Comparison of ENCODE assay signal across 1 fruit fly cellular context in the genomic region with DNA sequence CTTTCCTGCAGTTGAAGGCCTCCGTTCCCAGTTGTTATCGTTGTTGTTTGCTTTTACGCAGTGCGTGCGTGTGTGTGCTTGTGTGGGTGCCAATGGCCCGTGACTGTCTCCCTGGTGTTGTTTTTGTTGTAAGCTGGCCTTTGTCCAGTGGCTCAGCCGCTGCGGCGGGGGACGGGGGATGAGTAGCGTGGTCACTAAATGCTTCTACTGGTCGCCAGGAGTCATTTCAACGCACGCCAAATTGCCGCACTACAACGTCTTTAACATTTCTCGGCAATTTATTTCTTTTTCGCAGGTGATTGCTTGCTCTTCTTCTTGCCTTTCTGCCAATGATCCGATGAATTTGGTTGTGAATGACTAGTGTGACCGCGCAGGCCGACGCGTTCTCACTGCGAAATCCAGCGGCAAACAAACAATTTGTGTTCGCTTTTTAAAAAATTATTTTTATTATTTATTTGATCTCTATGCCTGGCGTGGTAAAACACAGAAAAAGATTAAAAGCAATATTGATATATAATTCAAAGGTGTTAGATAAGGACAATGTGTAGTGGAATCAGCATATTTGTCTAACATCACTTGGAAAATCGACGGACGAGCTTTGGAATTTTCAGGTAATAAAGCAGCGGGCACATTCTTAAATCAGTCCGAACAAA.
TF ChIP-seq lines count a peak whose summit lies in the region.

A gene (minus strand): TSS at position 450 of the 653 bp plus-strand sequence.
A gene (plus strand): TSS at position 608 of the 653 bp plus-strand sequence.

TF ChIP-seq in whole organism, embryonic, 481 proteins besides CTCF, POLR2A, EP300 and RAD21 (continued from another document and continues in another):
- TF ChIP-seq gsb-n (tag; optimal IDR thresholded peaks at IDR 0.05; lab: Kevin White, UChicago) (peak; percentile 85), Lpt (GFP tag; optimal IDR thresholded peaks at IDR 0.05; lab: Kevin White, UChicago) (no peak), CG9876 (GFP tag; optimal IDR thresholded peaks at IDR 0.05; lab: Kevin White, UChicago) (peak; percentile 44), mld (GFP tag; IDR thresholded peaks at IDR 0.05; lab: Robert Waterston, UW; ENCODE audit: partially characterized antibody) (no peak), jing (GFP tag; optimal IDR thresholded peaks at IDR 0.05; lab: Kevin White, UChicago) (peak; percentile 85), ssp (GFP tag; IDR thresholded peaks at IDR 0.05; lab: Robert Waterston, UW) (peak; percentile 99), CG14667 (GFP tag; IDR thresholded peaks at IDR 0.05; lab: Robert Waterston, UW) (peak; percentile 95), CG7745 (tag; optimal IDR thresholded peaks at IDR 0.05; lab: Kevin White, UChicago) (no peak), CG13424 (tag; optimal IDR thresholded peaks at IDR 0.05; lab: Kevin White, UChicago) (peak; percentile 91), CG2875 (GFP tag; optimal IDR thresholded peaks at IDR 0.05; lab: Kevin White, UChicago) (peak; percentile 74), CG13123 (GFP tag; optimal IDR thresholded peaks at IDR 0.05; lab: Kevin White, UChicago) (peak; percentile 87), CG4707 (GFP tag; optimal IDR thresholded peaks at IDR 0.05; lab: Kevin White, UChicago) (peak; percentile 0), Meics (GFP tag; optimal IDR thresholded peaks at IDR 0.05; lab: Kevin White, UChicago) (peak; percentile 82), CG12219 (GFP tag; optimal IDR thresholded peaks at IDR 0.05; lab: Kevin White, UChicago) (peak; percentile 8), Hmr (GFP tag; optimal IDR thresholded peaks at IDR 0.05; lab: Kevin White, UChicago) (peak; percentile 88), CG1832 (GFP tag; optimal IDR thresholded peaks at IDR 0.05; lab: Kevin White, UChicago) (no peak), CG17328 (GFP tag; IDR thresholded peaks at IDR 0.05; lab: Robert Waterston, UW) (peak; percentile 91), CG12391 (tag; optimal IDR thresholded peaks at IDR 0.05; lab: Kevin White, UChicago) (peak; percentile 94), row (GFP tag; IDR thresholded peaks at IDR 0.05; lab: Robert Waterston, UW) (peak; percentile 97), HmgZ (tag; optimal IDR thresholded peaks at IDR 0.05; lab: Kevin White, UChicago) (peak; percentile 94), CG12104 (GFP tag; optimal IDR thresholded peaks at IDR 0.05; lab: Kevin White, UChicago) (peak; percentile 81), CG6689 (GFP tag; IDR thresholded peaks at IDR 0.05; lab: Robert Waterston, UW) (peak; percentile 95), usp (GFP tag; optimal IDR thresholded peaks at IDR 0.05; lab: Kevin White, UChicago) (no peak), Sry-δ (GFP tag; optimal IDR thresholded peaks at IDR 0.05; lab: Kevin White, UChicago) (peak; percentile 60), cwo (GFP tag; optimal IDR thresholded peaks at IDR 0.05; lab: Kevin White, UChicago) (peak; percentile 17), chinmo (GFP tag; IDR thresholded peaks at IDR 0.05; lab: Robert Waterston, UW; ENCODE audit: partially characterized antibody) (peak; percentile 86; the same call in 3 of the 4 replicates), sc (optimal IDR thresholded peaks at IDR 0.05; lab: Kevin White, UChicago) (no peak), sc (GFP tag; optimal IDR thresholded peaks at IDR 0.05; lab: Kevin White, UChicago) (peak; percentile 67), unpg (GFP tag; optimal IDR thresholded peaks at IDR 0.05; lab: Kevin White, UChicago) (peak; percentile 93), CG2120 (GFP tag; optimal IDR thresholded peaks at IDR 0.05; lab: Kevin White, UChicago) (peak; percentile 94), kah (GFP tag; optimal IDR thresholded peaks at IDR 0.05; lab: Kevin White, UChicago) (peak; percentile 13), Opbp (GFP tag; IDR thresholded peaks at IDR 0.05; lab: Robert Waterston, UW; ENCODE audit: partially characterized antibody) (peak; percentile 31; the same call in 1 of the 3 replicates), CG12071 (GFP tag; optimal IDR thresholded peaks at IDR 0.05; lab: Kevin White, UChicago) (peak; percentile 41), MBD-R2 (GFP tag; IDR thresholded peaks at IDR 0.05; lab: Robert Waterston, UW) (peak; percentile 84), CG7556 (GFP tag; optimal IDR thresholded peaks at IDR 0.05; lab: Kevin White, UChicago) (peak; percentile 78), CG10274 (GFP tag; optimal IDR thresholded peaks at IDR 0.05; lab: Kevin White, UChicago) (peak; percentile 52), CG2129 (GFP tag; IDR thresholded peaks at IDR 0.05; lab: Robert Waterston, UW; ENCODE audit: partially characterized antibody) (no peak), Rfx (GFP tag; IDR thresholded peaks at IDR 0.05; lab: Robert Waterston, UW) (peak; percentile 97), NFAT (GFP tag; IDR thresholded peaks at IDR 0.05; lab: Robert Waterston, UW) (peak; percentile 90), Aef1 (GFP tag; IDR thresholded peaks at IDR 0.05; lab: Robert Waterston, UW) (peak; percentile 96), dmrt99B (tag; optimal IDR thresholded peaks at IDR 0.05; lab: Kevin White, UChicago) (peak; percentile 85), crp (GFP tag; optimal IDR thresholded peaks at IDR 0.05; lab: Kevin White, UChicago) (peak in 1 of 2 experiments; percentile 72), CG4404 (GFP tag; IDR thresholded peaks at IDR 0.05; lab: Robert Waterston, UW) (peak; percentile 95), CG12236 (GFP tag; optimal IDR thresholded peaks at IDR 0.05; lab: Kevin White, UChicago) (no peak), BtbVII (GFP tag; optimal IDR thresholded peaks at IDR 0.05; lab: Kevin White, UChicago) (peak; percentile 15), vnd (GFP tag; IDR thresholded peaks at IDR 0.05; lab: Robert Waterston, UW; ENCODE audit: partially characterized antibody) (no peak), ac (GFP tag; optimal IDR thresholded peaks at IDR 0.05; lab: Kevin White, UChicago) (peak; percentile 30), CG15696 (tag; optimal IDR thresholded peaks at IDR 0.05; lab: Kevin White, UChicago) (peak; percentile 89), Fer3 (tag; optimal IDR thresholded peaks at IDR 0.05; lab: Kevin White, UChicago) (peak; percentile 92), CG12155 (GFP tag; optimal IDR thresholded peaks at IDR 0.05; lab: Kevin White, UChicago) (peak; percentile 91), CG8388 (GFP tag; optimal IDR thresholded peaks at IDR 0.05; lab: Kevin White, UChicago) (peak; percentile 85), tll (GFP tag; optimal IDR thresholded peaks at IDR 0.05; lab: Kevin White, UChicago) (peak in 1 of 2 experiments; percentile 22), CG5180 (GFP tag; optimal IDR thresholded peaks at IDR 0.05; lab: Kevin White, UChicago) (peak; percentile 36), wek (GFP tag; optimal IDR thresholded peaks at IDR 0.05; lab: Kevin White, UChicago) (no peak), CG13775 (GFP tag; optimal IDR thresholded peaks at IDR 0.05; lab: Kevin White, UChicago) (peak; percentile 91), CG14965 (GFP tag; optimal IDR thresholded peaks at IDR 0.05; lab: Kevin White, UChicago; ENCODE audit: borderline replicate concordance) (no peak), CG18599 (GFP tag; optimal IDR thresholded peaks at IDR 0.05; lab: Kevin White, UChicago) (peak; percentile 88), Gsc (GFP tag; IDR thresholded peaks at IDR 0.05; lab: Robert Waterston, UW) (peak; percentile 88), Jarid2 (GFP tag; optimal IDR thresholded peaks at IDR 0.05; lab: Kevin White, UChicago) (peak; percentile 52), dan (GFP tag; IDR thresholded peaks at IDR 0.05; lab: Robert Waterston, UW) (peak; percentile 87), knrl (GFP tag; IDR thresholded peaks at IDR 0.05; lab: Robert Waterston, UW; ENCODE audit: partially characterized antibody) (peak; percentile 66), CG6272 (GFP tag; IDR thresholded peaks at IDR 0.05; lab: Robert Waterston, UW) (peak; percentile 96), tap (tag; optimal IDR thresholded peaks at IDR 0.05; lab: Kevin White, UChicago) (peak; percentile 81), HmgD (GFP tag; optimal IDR thresholded peaks at IDR 0.05; lab: Kevin White, UChicago) (peak; percentile 22), Mes4 (GFP tag; optimal IDR thresholded peaks at IDR 0.05; lab: Kevin White, UChicago) (peak; percentile 51), dati (GFP tag; IDR thresholded peaks at IDR 0.05; lab: Robert Waterston, UW) (peak; percentile 87), Deaf1 (tag; optimal IDR thresholded peaks at IDR 0.05; lab: Kevin White, UChicago) (peak; percentile 58), CG9932 (GFP tag; IDR thresholded peaks at IDR 0.05; lab: Robert Waterston, UW) (peak; percentile 96), CG14050 (GFP tag; IDR thresholded peaks at IDR 0.05; lab: Robert Waterston, UW) (peak; percentile 92), CG3281 (GFP tag; optimal IDR thresholded peaks at IDR 0.05; lab: Kevin White, UChicago) (peak; percentile 75), CG15073 (GFP tag; optimal IDR thresholded peaks at IDR 0.05; lab: Kevin White, UChicago) (peak; percentile 99), CG6683 (GFP tag; optimal IDR thresholded peaks at IDR 0.05; lab: Kevin White, UChicago) (no peak), eve (GFP tag; optimal IDR thresholded peaks at IDR 0.05; lab: Kevin White, UChicago) (no peak), B-H1 (GFP tag; IDR thresholded peaks at IDR 0.05; lab: Robert Waterston, UW) (peak; percentile 94), chn (GFP tag; optimal IDR thresholded peaks at IDR 0.05; lab: Kevin White, UChicago) (peak; percentile 93), sima (GFP tag; optimal IDR thresholded peaks at IDR 0.05; lab: Kevin White, UChicago) (no peak), nau (GFP tag; optimal IDR thresholded peaks at IDR 0.05; lab: Kevin White, UChicago) (peak; percentile 19), CG4424 (GFP tag; optimal IDR thresholded peaks at IDR 0.05; lab: Kevin White, UChicago) (peak; percentile 94), peb (GFP tag; IDR thresholded peaks at IDR 0.05; lab: Robert Waterston, UW) (peak; percentile 87), CG30403 (GFP tag; optimal IDR thresholded peaks at IDR 0.05; lab: Kevin White, UChicago) (peak; percentile 96), CG8944 (GFP tag; optimal IDR thresholded peaks at IDR 0.05; lab: Kevin White, UChicago) (peak; percentile 87), zfh1 (GFP tag; IDR thresholded peaks at IDR 0.05; lab: Robert Waterston, UW) (peak; percentile 96), Hmx (GFP tag; optimal IDR thresholded peaks at IDR 0.05; lab: Kevin White, UChicago) (peak; percentile 66), ranshi (GFP tag; IDR thresholded peaks at IDR 0.05; lab: Robert Waterston, UW) (peak; percentile 95), zen2 (GFP tag; IDR thresholded peaks at IDR 0.05; lab: Robert Waterston, UW; ENCODE audit: partially characterized antibody) (no peak), scrt (GFP tag; optimal IDR thresholded peaks at IDR 0.05; lab: Kevin White, UChicago) (peak; percentile 68), CG12942 (GFP tag; optimal IDR thresholded peaks at IDR 0.05; lab: Kevin White, UChicago) (peak; percentile 93), cato (GFP tag; optimal IDR thresholded peaks at IDR 0.05; lab: Kevin White, UChicago; ENCODE audit: borderline replicate concordance) (peak; percentile 74), MTF-1 (GFP tag; optimal IDR thresholded peaks at IDR 0.05; lab: Kevin White, UChicago; ENCODE audit: borderline replicate concordance) (peak; percentile 53), stc (GFP tag; IDR thresholded peaks at IDR 0.05; lab: Robert Waterston, UW) (peak; percentile 91), org-1 (GFP tag; optimal IDR thresholded peaks at IDR 0.05; lab: Kevin White, UChicago) (peak; percentile 71), CG8924 (tag; optimal IDR thresholded peaks at IDR 0.05; lab: Kevin White, UChicago) (peak; percentile 86), pzg (GFP tag; optimal IDR thresholded peaks at IDR 0.05; lab: Kevin White, UChicago) (peak; percentile 83), CG9817 (tag; optimal IDR thresholded peaks at IDR 0.05; lab: Kevin White, UChicago) (peak; percentile 96), dysf (GFP tag; IDR thresholded peaks at IDR 0.05; lab: Robert Waterston, UW) (peak; percentile 95), Bgb (GFP tag; IDR thresholded peaks at IDR 0.05; lab: Robert Waterston, UW; ENCODE audit: partially characterized antibody) (peak; percentile 23; the same call in 1 of the 2 replicates), Sox102F (GFP tag; optimal IDR thresholded peaks at IDR 0.05; lab: Kevin White, UChicago) (peak; percentile 93), CG10462 (GFP tag; optimal IDR thresholded peaks at IDR 0.05; lab: Kevin White, UChicago) (peak; percentile 67), emc (GFP tag; optimal IDR thresholded peaks at IDR 0.05; lab: Kevin White, UChicago) (peak; percentile 71), CG14860 (GFP tag; IDR thresholded peaks at IDR 0.05; lab: Robert Waterston, UW; ENCODE audit: partially characterized antibody) (no peak), dpn (GFP tag; optimal IDR thresholded peaks at IDR 0.05; lab: Kevin White, UChicago) (peak; percentile 87 to 92), HLH54F (GFP tag; optimal IDR thresholded peaks at IDR 0.05; lab: Kevin White, UChicago) (peak; percentile 91), pum (GFP tag; optimal IDR thresholded peaks at IDR 0.05; lab: Kevin White, UChicago) (peak; percentile 94), shn (GFP tag; optimal IDR thresholded peaks at IDR 0.05; lab: Kevin White, UChicago) (peak; percentile 78), lbe (GFP tag; optimal IDR thresholded peaks at IDR 0.05; lab: Kevin White, UChicago) (peak; percentile 62), CG30431 (GFP tag; optimal IDR thresholded peaks at IDR 0.05; lab: Kevin White, UChicago) (peak; percentile 94), tin (GFP tag; optimal IDR thresholded peaks at IDR 0.05; lab: Kevin White, UChicago) (peak; percentile 88), nmo (GFP tag; optimal IDR thresholded peaks at IDR 0.05; lab: Kevin White, UChicago) (peak; percentile 97), fd102C (GFP tag; optimal IDR thresholded peaks at IDR 0.05; lab: Kevin White, UChicago) (no peak), CG10654 (GFP tag; optimal IDR thresholded peaks at IDR 0.05; lab: Kevin White, UChicago) (peak; percentile 92), ab (GFP tag; optimal IDR thresholded peaks at IDR 0.05; lab: Kevin White, UChicago) (peak; percentile 6), bsh (GFP tag; optimal IDR thresholded peaks at IDR 0.05; lab: Kevin White, UChicago) (peak in 1 of 2 experiments; percentile 93), tgo (GFP tag; IDR thresholded peaks at IDR 0.05; lab: Robert Waterston, UW) (peak; percentile 94), CG16815 (GFP tag; optimal IDR thresholded peaks at IDR 0.05; lab: Kevin White, UChicago) (peak; percentile 95), oc (tag; optimal IDR thresholded peaks at IDR 0.05; lab: Kevin White, UChicago) (peak; percentile 76), ash1 (GFP tag; optimal IDR thresholded peaks at IDR 0.05; lab: Kevin White, UChicago) (no peak), aop (GFP tag; IDR thresholded peaks at IDR 0.05; lab: Robert Waterston, UW) (peak; percentile 79), CG4360 (GFP tag; IDR thresholded peaks at IDR 0.05; lab: Robert Waterston, UW) (peak; percentile 88), CHES-1-like (GFP tag; optimal IDR thresholded peaks at IDR 0.05; lab: Kevin White, UChicago) (peak; percentile 82), lmd (GFP tag; IDR thresholded peaks at IDR 0.05; lab: Robert Waterston, UW) (peak; percentile 95)
